Worm (Caenorhabditis elegans): ENCODE results near the gene dgk-2.

DNA sequence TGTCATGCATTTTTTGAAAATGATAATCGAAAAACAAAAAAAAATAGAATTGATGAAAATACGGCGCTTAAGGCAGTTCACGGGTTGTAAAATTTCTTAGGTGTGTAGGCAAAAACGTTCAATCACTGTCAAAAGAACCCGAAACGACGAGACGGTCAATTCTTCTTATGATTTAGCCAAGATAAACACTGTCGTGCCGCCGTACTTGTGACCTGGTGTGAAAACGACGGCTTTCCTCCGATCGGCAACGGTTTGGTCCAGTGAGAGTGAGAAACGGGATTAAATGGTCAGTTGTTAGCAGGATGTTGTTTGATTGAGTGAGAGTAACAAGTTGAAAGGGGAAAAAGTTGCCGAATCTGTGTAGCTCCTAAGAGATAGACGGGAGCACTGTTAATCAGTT is 20.1 kb downstream of the dgk-2 start:
- no peak for TF ChIP-seq ceh-13 (GFP tag; optimal IDR thresholded peaks at IDR 0.05)
- no peak for TF ChIP-seq ama-1 (optimal IDR thresholded peaks at IDR 0.05)
- no peak for TF ChIP-seq hmg-4 (GFP tag; optimal IDR thresholded peaks at IDR 0.05)
